In the genomic region with DNA sequence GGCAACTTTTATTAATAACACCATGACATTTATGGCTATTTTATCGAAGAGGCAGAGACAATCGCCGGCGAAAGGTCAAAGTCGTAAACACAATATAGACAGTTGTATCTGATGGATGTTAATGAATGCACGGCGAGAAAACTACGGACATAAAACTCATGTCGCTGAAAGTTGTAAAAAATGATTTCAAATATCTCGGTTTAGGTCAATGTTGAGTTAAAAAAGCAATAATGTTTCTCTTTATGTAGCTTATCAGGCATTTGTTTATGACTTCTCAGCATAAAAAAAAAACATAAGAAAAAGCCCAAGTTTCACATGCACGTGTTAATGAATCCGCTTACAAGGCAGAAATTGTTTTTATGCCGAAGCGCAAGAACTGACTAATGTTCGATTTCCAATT, we compare ENCODE assay signal across 2 fruit fly cellular contexts.
A peak's percentile ranks its signal among the peaks of the same experiment; 100 is the strongest.
TF ChIP-seq lines count a peak whose summit lies in the region.

No protein-coding gene starts in this region.

- no peak for TF ChIP-seq CTCF in whole organism, embryonic (GFP tag; optimal IDR thresholded peaks at IDR 0.05; lab: Kevin White, UChicago)

TF ChIP-seq in whole organism, adult, 20 proteins besides CTCF, POLR2A, EP300 and RAD21:
- TF ChIP-seq tj (GFP tag; optimal IDR thresholded peaks at IDR 0.05; lab: Kevin White, UChicago) (peak; percentile 61), bab1 (GFP tag; optimal IDR thresholded peaks at IDR 0.05; lab: Kevin White, UChicago) (no peak)

TF ChIP-seq in whole organism, embryonic, 481 proteins besides CTCF, POLR2A, EP300 and RAD21 (continues in another document):
- no peak for TF ChIP-seq Dll (GFP tag; IDR thresholded peaks at IDR 0.05; lab: Robert Waterston, UW; ENCODE audit: partially characterized antibody)
- TF ChIP-seq CG10274 (GFP tag; optimal IDR thresholded peaks at IDR 0.05; lab: Kevin White, UChicago): no peak
- no peak; the same call in 2 of the 3 replicates for TF ChIP-seq ci (GFP tag; IDR thresholded peaks at IDR 0.05; lab: Robert Waterston, UW)
- no peak for TF ChIP-seq fd102C (GFP tag; optimal IDR thresholded peaks at IDR 0.05; lab: Kevin White, UChicago)
- TF ChIP-seq CG14014 (GFP tag; IDR thresholded peaks at IDR 0.05; lab: Robert Waterston, UW): 0 out of 2 replicates have a peak, but pooled peaks have one; percentile 28
- TF ChIP-seq Side (GFP tag; optimal IDR thresholded peaks at IDR 0.05; lab: Kevin White, UChicago): no peak
- TF ChIP-seq CG11085 (GFP tag; IDR thresholded peaks at IDR 0.05; lab: Robert Waterston, UW): no peak
- peak; percentile 31 for TF ChIP-seq Abd-B (GFP tag; optimal IDR thresholded peaks at IDR 0.05; lab: Kevin White, UChicago)
- TF ChIP-seq pzg (GFP tag; optimal IDR thresholded peaks at IDR 0.05; lab: Kevin White, UChicago): no peak
- no peak for TF ChIP-seq Kr (GFP tag; optimal IDR thresholded peaks at IDR 0.05; lab: Kevin White, UChicago)
- 0 out of 4 replicates have a peak, but pooled peaks have one; percentile 14 for TF ChIP-seq chinmo (GFP tag; IDR thresholded peaks at IDR 0.05; lab: Robert Waterston, UW; ENCODE audit: partially characterized antibody)
- TF ChIP-seq CG14441 (GFP tag; IDR thresholded peaks at IDR 0.05; lab: Robert Waterston, UW): peak; percentile 26; the same call in 1 of the 2 replicates
- no peak for TF ChIP-seq trh (GFP tag; optimal IDR thresholded peaks at IDR 0.05; lab: Kevin White, UChicago)
- no peak for TF ChIP-seq CG42726 (GFP tag; IDR thresholded peaks at IDR 0.05; lab: Robert Waterston, UW; ENCODE audit: partially characterized antibody)
- no peak for TF ChIP-seq en (GFP tag; optimal IDR thresholded peaks at IDR 0.05; lab: Kevin White, UChicago)
- peak; percentile 39; the same call in 1 of the 2 replicates for TF ChIP-seq H2.0 (GFP tag; IDR thresholded peaks at IDR 0.05; lab: Robert Waterston, UW)
- no peak for TF ChIP-seq CG10565 (GFP tag; optimal IDR thresholded peaks at IDR 0.05; lab: Kevin White, UChicago)
- TF ChIP-seq row (GFP tag; IDR thresholded peaks at IDR 0.05; lab: Robert Waterston, UW): peak; percentile 61
- no peak for TF ChIP-seq Eip74EF (GFP tag; optimal IDR thresholded peaks at IDR 0.05; lab: Kevin White, UChicago)
- TF ChIP-seq Atf6 (GFP tag; IDR thresholded peaks at IDR 0.05; lab: Robert Waterston, UW): no peak
- 0 out of 2 replicates have a peak, but pooled peaks have one; percentile 19 for TF ChIP-seq E2f1 (GFP tag; IDR thresholded peaks at IDR 0.05; lab: Robert Waterston, UW)
- TF ChIP-seq CG18764 (GFP tag; optimal IDR thresholded peaks at IDR 0.05; lab: Kevin White, UChicago): no peak
- TF ChIP-seq CG17328 (GFP tag; IDR thresholded peaks at IDR 0.05; lab: Robert Waterston, UW): 0 out of 2 replicates have a peak, but pooled peaks have one; percentile 8
- TF ChIP-seq CG12391 (tag; optimal IDR thresholded peaks at IDR 0.05; lab: Kevin White, UChicago): no peak
- no peak for TF ChIP-seq NFAT (GFP tag; IDR thresholded peaks at IDR 0.05; lab: Robert Waterston, UW)
- no peak for TF ChIP-seq eyg (GFP tag; optimal IDR thresholded peaks at IDR 0.05; lab: Kevin White, UChicago)
- no peak for TF ChIP-seq Doc3 (GFP tag; IDR thresholded peaks at IDR 0.05; lab: Robert Waterston, UW; ENCODE audit: partially characterized antibody)
- no peak for TF ChIP-seq CG10321 (GFP tag; IDR thresholded peaks at IDR 0.05; lab: Robert Waterston, UW)
- TF ChIP-seq vvl (GFP tag; IDR thresholded peaks at IDR 0.05; lab: Robert Waterston, UW): peak; percentile 45
- TF ChIP-seq CG12155 (GFP tag; optimal IDR thresholded peaks at IDR 0.05; lab: Kevin White, UChicago): no peak
- TF ChIP-seq Mad (GFP tag; optimal IDR thresholded peaks at IDR 0.05; lab: Kevin White, UChicago): no peak
- TF ChIP-seq ab (GFP tag; optimal IDR thresholded peaks at IDR 0.05; lab: Kevin White, UChicago): no peak
- peak; percentile 20 for TF ChIP-seq Antp (GFP tag; optimal IDR thresholded peaks at IDR 0.05; lab: Kevin White, UChicago)
- no peak for TF ChIP-seq psq (GFP tag; optimal IDR thresholded peaks at IDR 0.05; lab: Kevin White, UChicago)
- TF ChIP-seq Hr51 (GFP tag; optimal IDR thresholded peaks at IDR 0.05; lab: Kevin White, UChicago): peak in 1 of 2 experiments; percentile 9
- TF ChIP-seq CG8290 (GFP tag; optimal IDR thresholded peaks at IDR 0.05; lab: Kevin White, UChicago): no peak
- TF ChIP-seq CG8290 (tag; optimal IDR thresholded peaks at IDR 0.05; lab: Kevin White, UChicago): peak in 1 of 2 experiments; percentile 36
- no peak for TF ChIP-seq tll (GFP tag; optimal IDR thresholded peaks at IDR 0.05; lab: Kevin White, UChicago)
- TF ChIP-seq sisA (GFP tag; IDR thresholded peaks at IDR 0.05; lab: Robert Waterston, UW): no peak
- peak; percentile 48 for TF ChIP-seq sens (GFP tag; lab: Kevin White, UChicago)
- TF ChIP-seq otp (GFP tag; IDR thresholded peaks at IDR 0.05; lab: Robert Waterston, UW): 0 out of 3 replicates have a peak, but pooled peaks have one; percentile 29
- TF ChIP-seq B-H2 (GFP tag; optimal IDR thresholded peaks at IDR 0.05; lab: Kevin White, UChicago): no peak
- peak in 1 of 2 experiments; percentile 10 for TF ChIP-seq dpn (GFP tag; optimal IDR thresholded peaks at IDR 0.05; lab: Kevin White, UChicago)
- TF ChIP-seq tap (tag; optimal IDR thresholded peaks at IDR 0.05; lab: Kevin White, UChicago): no peak
- no peak for TF ChIP-seq vfl (GFP tag; optimal IDR thresholded peaks at IDR 0.05; lab: Kevin White, UChicago)
- TF ChIP-seq ap (GFP tag; IDR thresholded peaks at IDR 0.05; lab: Robert Waterston, UW): no peak
- TF ChIP-seq toy (GFP tag; IDR thresholded peaks at IDR 0.05; lab: Robert Waterston, UW): no peak
- 0 out of 2 replicates have a peak, but pooled peaks have one; percentile 20 for TF ChIP-seq GATAe (GFP tag; conservative IDR thresholded peaks at IDR 0.05; lab: Robert Waterston, UW)
- peak; percentile 53; the same call in 1 of the 3 replicates for TF ChIP-seq dysf (GFP tag; IDR thresholded peaks at IDR 0.05; lab: Robert Waterston, UW)
- no peak for TF ChIP-seq exex (tag; optimal IDR thresholded peaks at IDR 0.05; lab: Kevin White, UChicago)
- peak; percentile 9; the same call in 1 of the 2 replicates for TF ChIP-seq Awh (GFP tag; IDR thresholded peaks at IDR 0.05; lab: Robert Waterston, UW)
- TF ChIP-seq gsb-n (tag; optimal IDR thresholded peaks at IDR 0.05; lab: Kevin White, UChicago): no peak
- 0 out of 2 replicates have a peak, but pooled peaks have one; percentile 7 for TF ChIP-seq Ada2b (GFP tag; IDR thresholded peaks at IDR 0.05; lab: Robert Waterston, UW)
- TF ChIP-seq CG32772 (GFP tag; IDR thresholded peaks at IDR 0.05; lab: Robert Waterston, UW): 0 out of 2 replicates have a peak, but pooled peaks have one; percentile 6
- no peak for TF ChIP-seq so (GFP tag; IDR thresholded peaks at IDR 0.05; lab: Robert Waterston, UW)
- no peak for TF ChIP-seq CG10366 (GFP tag; IDR thresholded peaks at IDR 0.05; lab: Robert Waterston, UW)
- no peak for TF ChIP-seq prd (optimal IDR thresholded peaks at IDR 0.05; lab: Kevin White, UChicago)
- TF ChIP-seq prd (GFP tag; IDR thresholded peaks at IDR 0.05; lab: Robert Waterston, UW): 0 out of 3 replicates have a peak, but pooled peaks have one; percentile 14
- TF ChIP-seq tgo (GFP tag; IDR thresholded peaks at IDR 0.05; lab: Robert Waterston, UW): no peak
- TF ChIP-seq CG15479 (GFP tag; optimal IDR thresholded peaks at IDR 0.05; lab: Kevin White, UChicago): no peak
- TF ChIP-seq Rx (GFP tag; IDR thresholded peaks at IDR 0.05; lab: Robert Waterston, UW): peak; percentile 20; the same call in 1 of the 2 replicates
- no peak for TF ChIP-seq CG4404 (GFP tag; IDR thresholded peaks at IDR 0.05; lab: Robert Waterston, UW)
- TF ChIP-seq CG8478 (optimal IDR thresholded peaks at IDR 0.05; lab: Kevin White, UChicago): no peak
- no peak for TF ChIP-seq pan (optimal IDR thresholded peaks at IDR 0.05; lab: Kevin White, UChicago)
- peak in 1 of 2 experiments; percentile 44 for TF ChIP-seq pan (GFP tag; optimal IDR thresholded peaks at IDR 0.05 in 1 of 2, IDR thresholded peaks at IDR 0.05 in 1 of 2)
- no peak for TF ChIP-seq CG4328 (GFP tag; optimal IDR thresholded peaks at IDR 0.05; lab: Kevin White, UChicago)
- TF ChIP-seq ham (GFP tag; IDR thresholded peaks at IDR 0.05; lab: Robert Waterston, UW): no peak
- TF ChIP-seq mam (GFP tag; optimal IDR thresholded peaks at IDR 0.05; lab: Kevin White, UChicago): no peak
- TF ChIP-seq CG12744 (GFP tag; optimal IDR thresholded peaks at IDR 0.05; lab: Kevin White, UChicago): no peak
- no peak for TF ChIP-seq CG17612 (GFP tag; IDR thresholded peaks at IDR 0.05; lab: Robert Waterston, UW)
- peak in 1 of 2 experiments; percentile 49 for TF ChIP-seq Hr78 (GFP tag; optimal IDR thresholded peaks at IDR 0.05; lab: Kevin White, UChicago)
- TF ChIP-seq ranshi (GFP tag; IDR thresholded peaks at IDR 0.05; lab: Robert Waterston, UW): no peak
- TF ChIP-seq CG11504 (tag; optimal IDR thresholded peaks at IDR 0.05; lab: Kevin White, UChicago): peak; percentile 12
- peak; percentile 20; the same call in 1 of the 2 replicates for TF ChIP-seq CG3847 (GFP tag; IDR thresholded peaks at IDR 0.05; lab: Robert Waterston, UW)
- TF ChIP-seq kni (GFP tag; optimal IDR thresholded peaks at IDR 0.05; lab: Kevin White, UChicago): no peak
- peak; percentile 17 for TF ChIP-seq CG7839 (tag; optimal IDR thresholded peaks at IDR 0.05; lab: Kevin White, UChicago)
- no peak for TF ChIP-seq Hey (tag; optimal IDR thresholded peaks at IDR 0.05; lab: Kevin White, UChicago)
- no peak for TF ChIP-seq usp (GFP tag; optimal IDR thresholded peaks at IDR 0.05; lab: Kevin White, UChicago)
- TF ChIP-seq CG34422 (GFP tag; IDR thresholded peaks at IDR 0.05; lab: Robert Waterston, UW): no peak
- no peak for TF ChIP-seq ewg (GFP tag; optimal IDR thresholded peaks at IDR 0.05; lab: Kevin White, UChicago)
- TF ChIP-seq CG11456 (GFP tag; IDR thresholded peaks at IDR 0.05; lab: Robert Waterston, UW): 0 out of 3 replicates have a peak, but pooled peaks have one; percentile 40
- TF ChIP-seq ro (GFP tag; IDR thresholded peaks at IDR 0.05; lab: Robert Waterston, UW): no peak
